Fruit fly (Drosophila melanogaster): ENCODE data around the gene CG33764.

Gene CG33764

dm6 chr3L:4272167-4272773 is 5.0 kb upstream of the CG33764 start (continued):
- TF ChIP-seq E2f1 (GFP tag; IDR thresholded peaks at IDR 0.05) (no peak), CG3726 (GFP tag; IDR thresholded peaks at IDR 0.05) (no peak), salm (tag; optimal IDR thresholded peaks at IDR 0.05) (peak; percentile 16), CG3995 (GFP tag; optimal IDR thresholded peaks at IDR 0.05) (no peak), sd (tag; optimal IDR thresholded peaks at IDR 0.05) (no peak), pho (GFP tag; optimal IDR thresholded peaks at IDR 0.05) (no peak), twi (tag; optimal IDR thresholded peaks at IDR 0.05) (no peak), Lpt (GFP tag; optimal IDR thresholded peaks at IDR 0.05) (no peak), croc (GFP tag; conservative IDR thresholded peaks at IDR 0.05) (no peak), GATAe (GFP tag; conservative IDR thresholded peaks at IDR 0.05) (no peak), Deaf1 (tag; optimal IDR thresholded peaks at IDR 0.05) (no peak), CG7928 (GFP tag; optimal IDR thresholded peaks at IDR 0.05) (no peak), CG15601 (tag; optimal IDR thresholded peaks at IDR 0.05) (peak; percentile 86), pb (GFP tag; optimal IDR thresholded peaks at IDR 0.05) (no peak), yki (optimal IDR thresholded peaks at IDR 0.05) (no peak), CG11247 (GFP tag; IDR thresholded peaks at IDR 0.05) (no peak), CG14667 (GFP tag; IDR thresholded peaks at IDR 0.05) (no peak), CG7556 (GFP tag; optimal IDR thresholded peaks at IDR 0.05) (no peak), CG31388 (GFP tag; optimal IDR thresholded peaks at IDR 0.05) (no peak), dm (GFP tag; optimal IDR thresholded peaks at IDR 0.05) (no peak), Hr3 (GFP tag; optimal IDR thresholded peaks at IDR 0.05) (no peak), Mrtf (GFP tag; IDR thresholded peaks at IDR 0.05) (no peak), wor (GFP tag; IDR thresholded peaks at IDR 0.05) (no peak), CG16779 (GFP tag; IDR thresholded peaks at IDR 0.05) (no peak), gem (tag; optimal IDR thresholded peaks at IDR 0.05) (no peak), scrt (GFP tag; optimal IDR thresholded peaks at IDR 0.05) (no peak), CG10366 (GFP tag; IDR thresholded peaks at IDR 0.05) (no peak), CG18599 (GFP tag; optimal IDR thresholded peaks at IDR 0.05) (no peak), gcm (GFP tag; optimal IDR thresholded peaks at IDR 0.05) (no peak), H15 (GFP tag; IDR thresholded peaks at IDR 0.05) (no peak; the same call in 2 of the 3 replicates), CG15479 (GFP tag; optimal IDR thresholded peaks at IDR 0.05) (no peak), CG17829 (tag; optimal IDR thresholded peaks at IDR 0.05) (no peak), TFAM (GFP tag; optimal IDR thresholded peaks at IDR 0.05) (no peak), so (GFP tag; IDR thresholded peaks at IDR 0.05) (no peak), B-H2 (GFP tag; optimal IDR thresholded peaks at IDR 0.05) (no peak), CG30020 (tag; optimal IDR thresholded peaks at IDR 0.05) (no peak), Trl (optimal IDR thresholded peaks at IDR 0.05) (no peak), Trl (GFP tag; optimal IDR thresholded peaks at IDR 0.05) (no peak), pnt (GFP tag; optimal IDR thresholded peaks at IDR 0.05) (no peak), NfI (GFP tag; optimal IDR thresholded peaks at IDR 0.05) (no peak), CG4282 (GFP tag; optimal IDR thresholded peaks at IDR 0.05) (no peak), CG43689 (GFP tag; IDR thresholded peaks at IDR 0.05) (no peak), dimm (GFP tag; IDR thresholded peaks at IDR 0.05) (no peak), Tbp (GFP tag; optimal IDR thresholded peaks at IDR 0.05) (no peak), CG11504 (tag; optimal IDR thresholded peaks at IDR 0.05) (no peak), rib (GFP tag; IDR thresholded peaks at IDR 0.05) (no peak), ab (GFP tag; optimal IDR thresholded peaks at IDR 0.05) (no peak), CG8290 (GFP tag; optimal IDR thresholded peaks at IDR 0.05) (peak; percentile 43), CG8290 (tag; optimal IDR thresholded peaks at IDR 0.05) (peak in 1 of 2 experiments; percentile 16), br (optimal IDR thresholded peaks at IDR 0.05) (no peak), CG18619 (GFP tag; optimal IDR thresholded peaks at IDR 0.05) (peak; percentile 14), C15 (GFP tag; IDR thresholded peaks at IDR 0.05) (no peak), sisA (GFP tag; IDR thresholded peaks at IDR 0.05) (no peak), CG7987 (GFP tag; optimal IDR thresholded peaks at IDR 0.05) (peak; percentile 12)
